Fruit fly (Drosophila melanogaster): ENCODE data around the gene CG31741.

CG31741 gene

dm6 chr2L:18083956-18084355 lies at the start of gene CG31741:
Gene CG31741 (plus strand): TSS chr2L:18084256.
- TF ChIP-seq lola (GFP tag; optimal IDR thresholded peaks at IDR 0.05), result no peak
- no peak for TF ChIP-seq psq (GFP tag; optimal IDR thresholded peaks at IDR 0.05)
- TF ChIP-seq pan (optimal IDR thresholded peaks at IDR 0.05), result no peak
- no peak for TF ChIP-seq dsf (GFP tag; optimal IDR thresholded peaks at IDR 0.05; ENCODE audit: borderline replicate concordance)
- no peak for TF ChIP-seq sv (GFP tag; optimal IDR thresholded peaks at IDR 0.05)
- TF ChIP-seq Jra (GFP tag; optimal IDR thresholded peaks at IDR 0.05), result no peak
- TF ChIP-seq rgr (GFP tag; optimal IDR thresholded peaks at IDR 0.05), result no peak

- TF ChIP-seq woc (GFP tag; optimal IDR thresholded peaks at IDR 0.05) (no peak), pan (optimal IDR thresholded peaks at IDR 0.05) (no peak), CG9705 (GFP tag; optimal IDR thresholded peaks at IDR 0.05) (no peak), foxo (GFP tag; optimal IDR thresholded peaks at IDR 0.05) (no peak), usp (GFP tag; optimal IDR thresholded peaks at IDR 0.05) (no peak), Hnf4 (GFP tag; optimal IDR thresholded peaks at IDR 0.05) (no peak), rgr (GFP tag; optimal IDR thresholded peaks at IDR 0.05) (no peak)
Observed at dm6 chr2L:18067266-18067665, 16.8 kb upstream of the CG31741 start.

dm6 chr2L:18077969-18078368 lies 6.1 kb upstream of the CG31741 start, which contains the start of gene Arr1:
Gene Arr1 (plus strand): TSS chr2L:18078269.
- TF ChIP-seq Jra (GFP tag; optimal IDR thresholded peaks at IDR 0.05) (no peak), N (GFP tag; optimal IDR thresholded peaks at IDR 0.05) (no peak), dsf (GFP tag; optimal IDR thresholded peaks at IDR 0.05; ENCODE audit: borderline replicate concordance) (no peak), usp (GFP tag; optimal IDR thresholded peaks at IDR 0.05) (no peak), Sp1 (GFP tag; optimal IDR thresholded peaks at IDR 0.05) (no peak), sv (GFP tag; optimal IDR thresholded peaks at IDR 0.05) (no peak), CG9705 (GFP tag; optimal IDR thresholded peaks at IDR 0.05) (no peak), CG32264 (GFP tag; optimal IDR thresholded peaks at IDR 0.05) (no peak), psq (GFP tag; optimal IDR thresholded peaks at IDR 0.05) (no peak)

dm6 chr2L:18081328-18081727 lies 2.7 kb upstream of the CG31741 start, which contains the start of gene ninaD:
Gene ninaD (plus strand): TSS chr2L:18081628.
- no peak for TF ChIP-seq Myc (optimal IDR thresholded peaks at IDR 0.05)
- no peak for TF ChIP-seq Hr78 (GFP tag; optimal IDR thresholded peaks at IDR 0.05)
- no peak for TF ChIP-seq GATAd (GFP tag; optimal IDR thresholded peaks at IDR 0.05)
- TF ChIP-seq Dfd (GFP tag; optimal IDR thresholded peaks at IDR 0.05), result no peak
- no peak for TF ChIP-seq Hnf4 (GFP tag; optimal IDR thresholded peaks at IDR 0.05)
- TF ChIP-seq jim (GFP tag; optimal IDR thresholded peaks at IDR 0.05), result no peak
- TF ChIP-seq Dif (GFP tag; optimal IDR thresholded peaks at IDR 0.05; ENCODE audit: partially characterized antibody), result no peak
- no peak for TF ChIP-seq Vsx2 (GFP tag; optimal IDR thresholded peaks at IDR 0.05; ENCODE audit: partially characterized antibody)
- TF ChIP-seq fru (GFP tag; optimal IDR thresholded peaks at IDR 0.05), result no peak
- no peak for TF ChIP-seq Jra (GFP tag; optimal IDR thresholded peaks at IDR 0.05)
- TF ChIP-seq lola (GFP tag; optimal IDR thresholded peaks at IDR 0.05), result no peak
- TF ChIP-seq woc (GFP tag; optimal IDR thresholded peaks at IDR 0.05), result no peak

dm6 chr2L:18091705-18092104 lies 7.6 kb downstream of the CG31741 start:
- no peak for TF ChIP-seq Myc (optimal IDR thresholded peaks at IDR 0.05)
- TF ChIP-seq usp (GFP tag; optimal IDR thresholded peaks at IDR 0.05), result no peak
- TF ChIP-seq sv (GFP tag; optimal IDR thresholded peaks at IDR 0.05), result no peak
- TF ChIP-seq fru (GFP tag; optimal IDR thresholded peaks at IDR 0.05), result no peak
- no peak for TF ChIP-seq Hr78 (GFP tag; optimal IDR thresholded peaks at IDR 0.05)
- no peak for TF ChIP-seq Rel (GFP tag; optimal IDR thresholded peaks at IDR 0.05)
- no peak for TF ChIP-seq Rel (tag; optimal IDR thresholded peaks at IDR 0.05)
- no peak for TF ChIP-seq Sp1 (GFP tag; optimal IDR thresholded peaks at IDR 0.05)
- TF ChIP-seq Dif (GFP tag; optimal IDR thresholded peaks at IDR 0.05; ENCODE audit: partially characterized antibody), result no peak
- TF ChIP-seq ey (GFP tag; optimal IDR thresholded peaks at IDR 0.05), result no peak

- TF ChIP-seq jim (GFP tag; optimal IDR thresholded peaks at IDR 0.05) (no peak), Myc (optimal IDR thresholded peaks at IDR 0.05) (no peak), Abd-B (GFP tag; optimal IDR thresholded peaks at IDR 0.05) (no peak), dl (GFP tag; optimal IDR thresholded peaks at IDR 0.05; ENCODE audit: insufficient read depth in 1 of 2, partially characterized antibody in 2 of 2) (no peak), Hnf4 (GFP tag; optimal IDR thresholded peaks at IDR 0.05) (no peak), psq (GFP tag; optimal IDR thresholded peaks at IDR 0.05) (no peak), lola (GFP tag; optimal IDR thresholded peaks at IDR 0.05) (no peak), woc (GFP tag; optimal IDR thresholded peaks at IDR 0.05) (no peak), h (GFP tag; optimal IDR thresholded peaks at IDR 0.05) (no peak), Hr83 (GFP tag; optimal IDR thresholded peaks at IDR 0.05; ENCODE audit: poor library complexity, severe bottlenecking) (no peak), brk (GFP tag; optimal IDR thresholded peaks at IDR 0.05) (no peak), sage (GFP tag; optimal IDR thresholded peaks at IDR 0.05) (no peak), tai (GFP tag; optimal IDR thresholded peaks at IDR 0.05) (no peak), Hr78 (GFP tag; optimal IDR thresholded peaks at IDR 0.05) (no peak), Dfd (GFP tag; optimal IDR thresholded peaks at IDR 0.05) (no peak), OdsH (GFP tag; optimal IDR thresholded peaks at IDR 0.05) (no peak), pan (optimal IDR thresholded peaks at IDR 0.05) (no peak)
Observed at dm6 chr2L:18092156-18092555, 8.1 kb downstream of the CG31741 start, which contains the start of gene CG15153. Gene CG15153 (minus strand): TSS chr2L:18092256.
